Worm (Caenorhabditis elegans) whole organism, young adult: ENCODE data around the gene rcs-1.

Experiments
- C06A6.2 ChIP-seq: fragments of 200-800 bp; sonication (Bioruptor generic); conservative IDR thresholded peaks from 2 replicates; pipeline ENCODE4 v1.3.6; 2022; ENCODE audit warnings: missing genetic modification characterization, missing compliant biosample characterization
- akir-1 ChIP-seq: fragments of 200-800 bp; sonication (Bioruptor generic); optimal IDR thresholded peaks from 2 replicates; lab custom pipeline; 2018; ENCODE audit warnings: mild to moderate bottlenecking, missing genetic modification characterization, moderate library complexity, missing compliant biosample characterization
- atf-7 ChIP-seq: sonication (generic microtip); optimal IDR thresholded peaks from 2 replicates; lab custom pipeline; 2017; ENCODE audit warnings: mild to moderate bottlenecking, missing genetic modification characterization, missing compliant biosample characterization
- lin-54 ChIP-seq: fragments of 200-800 bp; sonication (Bioruptor generic); optimal IDR thresholded peaks from 2 replicates; lab custom pipeline; 2018; ENCODE audit warnings: mild to moderate bottlenecking, missing genetic modification characterization, missing compliant biosample characterization
- nhr-90 ChIP-seq: sonication (generic microtip); optimal IDR thresholded peaks from 2 replicates; lab custom pipeline; 2016; ENCODE audit warnings: missing genotype, mild to moderate bottlenecking, missing genetic modification characterization, missing compliant biosample characterization
- unc-62 ChIP-seq: fragments of 150-350 bp; optimal IDR thresholded peaks from 2 replicates; lab custom pipeline; 2014; ENCODE audit warnings: missing biosample characterization, missing genetic modification reagents, missing genetic modification characterization

DNA sequence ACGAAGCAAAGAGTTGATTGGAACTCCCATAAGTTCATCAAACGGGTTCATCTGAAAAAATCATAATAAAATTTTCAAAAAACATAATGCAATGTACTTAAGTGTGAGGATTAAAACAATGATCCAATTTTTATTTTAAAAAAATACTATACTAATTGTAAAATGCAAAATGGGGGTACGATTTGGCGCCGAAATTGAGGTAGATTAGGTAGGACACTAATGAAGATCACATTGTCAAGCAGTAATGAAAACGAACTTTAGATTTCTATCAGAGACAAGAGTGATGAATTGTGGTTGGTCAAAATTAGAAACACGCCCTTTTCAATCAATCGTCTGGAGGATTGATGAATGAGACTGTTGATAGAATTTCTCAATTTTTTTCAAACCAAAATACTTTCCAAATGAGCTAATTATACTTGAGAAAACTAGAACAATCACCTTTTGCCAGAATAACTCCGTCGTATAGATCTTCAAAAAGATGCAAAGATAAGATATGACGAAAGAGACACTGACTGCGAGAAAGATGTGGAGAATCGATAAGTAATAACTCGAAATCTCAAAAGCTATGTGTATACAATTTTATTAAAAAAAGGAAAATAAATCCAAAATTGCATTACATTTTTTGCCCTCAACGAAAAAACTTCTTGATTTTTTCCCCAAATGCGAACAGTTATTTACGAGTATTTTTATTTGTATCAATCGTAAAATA is 29.7 kb upstream of the rcs-1 start, which contains the start of gene C06E2.5:
- no peak for TF ChIP-seq akir-1 (GFP tag; lab: Kevin White, UChicago)
- no peak for TF ChIP-seq nhr-90 (tag; lab: Kevin White, UChicago)
- TF ChIP-seq atf-7 (tag; lab: Kevin White, UChicago) = no peak
- TF ChIP-seq C06A6.2 = no peak
- no peak for TF ChIP-seq lin-54 (GFP tag; lab: Kevin White, UChicago)
- no peak for TF ChIP-seq unc-62 (GFP tag; lab: Kevin White, UChicago)
